Fruit fly (Drosophila melanogaster): ENCODE measurements around the gene CG6299.

CG6299 gene

DNA sequence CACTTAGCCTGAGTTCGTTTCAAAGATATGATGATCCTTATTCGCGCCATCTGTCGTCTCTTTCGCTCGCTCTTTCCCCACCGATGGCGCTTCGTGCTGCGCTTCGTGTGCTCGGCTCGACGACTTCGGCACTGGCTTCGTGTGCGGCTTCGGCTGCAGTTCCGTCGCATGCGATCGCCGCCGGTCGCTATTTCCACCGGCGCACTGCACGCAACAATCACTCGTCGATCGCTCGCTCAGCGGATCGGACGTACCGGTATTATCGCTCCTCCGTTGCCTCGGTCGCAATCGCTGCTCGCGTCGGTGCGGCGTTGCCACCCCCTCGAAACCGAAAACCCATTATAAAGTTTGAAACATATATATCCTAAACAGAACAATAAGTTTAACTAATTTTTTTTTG is 36.3 kb downstream of the CG6299 start (continued):
- no peak for TF ChIP-seq Bdp1 (GFP tag; optimal IDR thresholded peaks at IDR 0.05)
- TF ChIP-seq CG9609 (GFP tag; optimal IDR thresholded peaks at IDR 0.05): no peak
- no peak for TF ChIP-seq C15 (GFP tag; IDR thresholded peaks at IDR 0.05)
- peak; percentile 33 for TF ChIP-seq Mes4 (GFP tag; optimal IDR thresholded peaks at IDR 0.05)
- TF ChIP-seq maf-S (GFP tag; optimal IDR thresholded peaks at IDR 0.05): no peak
- TF ChIP-seq fru (optimal IDR thresholded peaks at IDR 0.05): no peak
- TF ChIP-seq CG42726 (GFP tag; IDR thresholded peaks at IDR 0.05; ENCODE audit: partially characterized antibody): 0 out of 2 replicates have a peak, but pooled peaks have one; percentile 40
- TF ChIP-seq gce (GFP tag; IDR thresholded peaks at IDR 0.05): peak; percentile 46; the same call in 1 of the 3 replicates
- TF ChIP-seq Deaf1 (tag; optimal IDR thresholded peaks at IDR 0.05): peak; percentile 99
- no peak for TF ChIP-seq CG2875 (GFP tag; optimal IDR thresholded peaks at IDR 0.05)
- TF ChIP-seq fu2 (GFP tag; optimal IDR thresholded peaks at IDR 0.05): no peak
- TF ChIP-seq Hr51 (GFP tag; optimal IDR thresholded peaks at IDR 0.05): peak in 1 of 2 experiments; percentile 0
- TF ChIP-seq CG10462 (GFP tag; optimal IDR thresholded peaks at IDR 0.05): no peak
- TF ChIP-seq Usf (GFP tag; optimal IDR thresholded peaks at IDR 0.05): no peak
- TF ChIP-seq prd (optimal IDR thresholded peaks at IDR 0.05): no peak
- 0 out of 3 replicates have a peak, but pooled peaks have one; percentile 28 for TF ChIP-seq prd (GFP tag; IDR thresholded peaks at IDR 0.05)
- no peak for TF ChIP-seq Xbp1 (GFP tag; optimal IDR thresholded peaks at IDR 0.05)
- TF ChIP-seq ATbp (GFP tag; optimal IDR thresholded peaks at IDR 0.05): no peak
- TF ChIP-seq CG7987 (GFP tag; optimal IDR thresholded peaks at IDR 0.05): no peak
- TF ChIP-seq kah (GFP tag; optimal IDR thresholded peaks at IDR 0.05): peak; percentile 6
- peak; percentile 29 for TF ChIP-seq NC2β (GFP tag; optimal IDR thresholded peaks at IDR 0.05)
- TF ChIP-seq CG12104 (GFP tag; optimal IDR thresholded peaks at IDR 0.05): no peak
- TF ChIP-seq CG17829 (tag; optimal IDR thresholded peaks at IDR 0.05): peak; percentile 57
- no peak for TF ChIP-seq CG9817 (tag; optimal IDR thresholded peaks at IDR 0.05)
- no peak for TF ChIP-seq nmo (GFP tag; optimal IDR thresholded peaks at IDR 0.05)
- TF ChIP-seq Atf-2 (GFP tag; optimal IDR thresholded peaks at IDR 0.05): no peak
- TF ChIP-seq Aef1 (GFP tag; IDR thresholded peaks at IDR 0.05): no peak
- TF ChIP-seq BEAF-32 (GFP tag; optimal IDR thresholded peaks at IDR 0.05): no peak
- TF ChIP-seq CG7556 (GFP tag; optimal IDR thresholded peaks at IDR 0.05): no peak
- TF ChIP-seq dimm (GFP tag; IDR thresholded peaks at IDR 0.05): no peak
- no peak for TF ChIP-seq Optix (GFP tag; IDR thresholded peaks at IDR 0.05)
- no peak for TF ChIP-seq CG14050 (GFP tag; IDR thresholded peaks at IDR 0.05)
- peak; percentile 51 for TF ChIP-seq CG8290 (GFP tag; optimal IDR thresholded peaks at IDR 0.05)
- TF ChIP-seq CG8290 (tag; optimal IDR thresholded peaks at IDR 0.05): peak; percentile 79 to 85
- TF ChIP-seq CoRest (tag; optimal IDR thresholded peaks at IDR 0.05): peak; percentile 12
- TF ChIP-seq CG11695 (GFP tag; IDR thresholded peaks at IDR 0.05): no peak
- TF ChIP-seq Xrp1 (GFP tag; IDR thresholded peaks at IDR 0.05): peak; percentile 45; the same call in 1 of the 2 replicates
- peak; percentile 35; the same call in 1 of the 3 replicates for TF ChIP-seq CG34422 (GFP tag; IDR thresholded peaks at IDR 0.05)
- peak; percentile 43; the same call in 1 of the 2 replicates for TF ChIP-seq CG14014 (GFP tag; IDR thresholded peaks at IDR 0.05)
- no peak for TF ChIP-seq CG2889 (GFP tag; IDR thresholded peaks at IDR 0.05)
- TF ChIP-seq HmgZ (tag; optimal IDR thresholded peaks at IDR 0.05): no peak
- TF ChIP-seq Doc2 (GFP tag; IDR thresholded peaks at IDR 0.05): no peak
- TF ChIP-seq nerfin-2 (GFP tag; IDR thresholded peaks at IDR 0.05; ENCODE audit: partially characterized antibody): no peak
- no peak for TF ChIP-seq wor (GFP tag; IDR thresholded peaks at IDR 0.05)
- no peak for TF ChIP-seq pzg (GFP tag; optimal IDR thresholded peaks at IDR 0.05)
- no peak for TF ChIP-seq rib (GFP tag; IDR thresholded peaks at IDR 0.05)
- TF ChIP-seq Awh (GFP tag; IDR thresholded peaks at IDR 0.05): peak; percentile 45; the same call in 1 of the 2 replicates
- no peak for TF ChIP-seq CG3163 (GFP tag; optimal IDR thresholded peaks at IDR 0.05)
- TF ChIP-seq aop (GFP tag; IDR thresholded peaks at IDR 0.05): no peak
- TF ChIP-seq CG6254 (GFP tag; optimal IDR thresholded peaks at IDR 0.05): no peak
- peak; percentile 20 for TF ChIP-seq ems (GFP tag; optimal IDR thresholded peaks at IDR 0.05)
- peak in 1 of 2 experiments; percentile 24 for TF ChIP-seq bsh (GFP tag; optimal IDR thresholded peaks at IDR 0.05)
